Worm (Caenorhabditis elegans): ENCODE data around the gene T04C12.9.

DNA sequence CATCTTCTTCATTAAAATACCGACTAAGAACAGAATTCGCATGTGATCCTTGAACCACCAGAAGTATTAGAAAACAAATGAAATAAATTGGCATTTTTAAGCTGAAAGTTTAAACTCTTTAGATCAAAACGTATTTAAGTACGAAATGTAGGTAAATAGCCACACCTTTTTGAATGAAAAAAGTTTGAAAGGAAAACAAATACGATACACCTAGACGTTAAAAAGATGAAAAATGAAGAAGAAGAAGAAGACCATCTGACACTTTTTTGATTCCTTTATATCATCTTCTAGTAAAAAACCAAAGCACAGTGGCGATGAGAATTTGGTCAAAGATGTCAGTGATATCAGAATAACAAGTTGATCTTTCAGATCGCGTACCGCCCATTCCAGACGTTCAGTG is 32.9 kb upstream of the T04C12.9 start, which contains the start of gene Y42A5A.3:
- TF ChIP-seq nhr-237 (tag; optimal IDR thresholded peaks at IDR 0.05) (no peak), unc-130 (tag; optimal IDR thresholded peaks at IDR 0.05) (no peak)

Measured in whole organism, L1 larva.